Worm (Caenorhabditis elegans): ENCODE results near the gene R12G8.1.

DNA sequence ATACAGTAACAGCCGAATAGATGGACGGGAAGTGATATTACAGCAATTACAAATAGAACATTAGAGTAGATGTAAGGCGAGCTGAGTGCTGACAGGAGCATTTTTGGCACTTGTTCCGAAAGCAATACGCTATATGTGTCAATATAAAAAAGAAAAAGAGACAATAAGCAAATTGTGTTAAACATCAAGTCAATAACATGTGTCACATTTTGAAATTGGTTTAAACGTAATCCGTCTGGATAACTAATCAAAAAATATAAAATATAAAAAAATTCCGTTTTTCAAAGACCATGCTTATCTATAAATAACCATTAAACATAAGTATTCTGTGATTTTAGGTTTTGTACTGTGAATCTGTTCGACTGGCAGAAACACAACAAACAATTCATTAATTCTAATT, 46.6 kb upstream of the R12G8.1 start, which contains the start of gene srh-288:
- TF ChIP-seq F13C5.2 (tag; optimal IDR thresholded peaks at IDR 0.05) (no peak), hmg-4 (GFP tag; optimal IDR thresholded peaks at IDR 0.05) (no peak), ama-1 (optimal IDR thresholded peaks at IDR 0.05) (no peak), ets-7 (tag; optimal IDR thresholded peaks at IDR 0.05) (no peak), aly-1 (tag; optimal IDR thresholded peaks at IDR 0.05) (no peak), sea-1 (GFP tag; conservative IDR thresholded peaks at IDR 0.05) (no peak), flt-1 (GFP tag; IDR thresholded peaks at IDR 0.05) (no peak), tbx-37 (GFP tag; conservative IDR thresholded peaks at IDR 0.05) (no peak)
